Worm (Caenorhabditis elegans): ENCODE measurements around the gene clec-59.

The clec-59 gene

DNA sequence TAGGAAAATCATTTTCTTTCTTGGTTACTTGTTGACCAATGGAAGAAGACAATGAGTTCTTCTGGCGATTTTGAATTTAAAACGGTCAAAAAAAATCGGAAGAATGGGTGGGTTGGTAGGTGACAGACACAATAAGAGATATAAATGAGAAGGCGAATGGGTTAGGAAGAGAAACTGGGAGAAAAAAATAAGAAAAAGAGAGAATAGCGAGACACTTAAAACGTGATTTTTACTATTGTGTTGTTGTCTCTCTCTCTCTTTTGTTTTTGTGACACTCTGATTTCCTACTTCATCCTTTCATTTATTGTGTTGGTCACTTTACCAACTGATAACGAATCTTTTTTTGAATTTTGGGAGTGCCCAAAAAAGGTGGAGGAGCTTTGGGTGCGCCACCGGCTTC, 37.1 kb upstream of the clec-59 start:
- TF ChIP-seq sea-1 (GFP tag; conservative IDR thresholded peaks at IDR 0.05) (no peak), tra-4 (tag; optimal IDR thresholded peaks at IDR 0.05) (no peak), ets-7 (tag; optimal IDR thresholded peaks at IDR 0.05) (no peak), B0310.2 (tag; optimal IDR thresholded peaks at IDR 0.05) (no peak), hmbx-1 (tag; optimal IDR thresholded peaks at IDR 0.05) (no peak), scrt-1 (GFP tag; IDR thresholded peaks at IDR 0.05) (no peak)

DNA sequence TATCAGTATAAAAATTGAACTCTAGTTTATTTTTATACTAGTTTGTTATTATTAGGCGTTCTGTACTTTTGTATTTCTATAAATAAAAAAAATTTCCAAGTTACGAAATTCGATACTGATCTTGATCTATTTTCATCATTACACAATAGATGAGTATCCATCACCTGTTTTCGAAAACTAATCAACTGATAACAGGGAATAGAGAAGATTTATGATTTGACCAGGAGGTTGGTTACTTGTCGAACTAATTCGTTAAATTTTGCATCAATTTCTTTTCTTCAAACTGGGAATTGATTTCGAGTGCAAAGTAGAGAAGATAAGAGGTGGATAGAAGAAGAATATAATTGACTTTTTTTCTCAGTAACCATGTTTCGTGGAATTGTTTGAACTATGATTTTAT, 36.2 kb upstream of the clec-59 start:
- no peak for TF ChIP-seq hmbx-1 (tag; optimal IDR thresholded peaks at IDR 0.05)
- TF ChIP-seq flt-1 (GFP tag; IDR thresholded peaks at IDR 0.05), result no peak
- no peak for TF ChIP-seq F13C5.2 (tag; optimal IDR thresholded peaks at IDR 0.05)
- no peak for TF ChIP-seq pes-1 (GFP tag; IDR thresholded peaks at IDR 0.05)
- no peak for TF ChIP-seq hnd-1 (tag; optimal IDR thresholded peaks at IDR 0.05)
- no peak for TF ChIP-seq tbx-11 (GFP tag; IDR thresholded peaks at IDR 0.05)
- no peak for TF ChIP-seq ama-1 (optimal IDR thresholded peaks at IDR 0.05)
- no peak for TF ChIP-seq tra-4 (tag; optimal IDR thresholded peaks at IDR 0.05)
- TF ChIP-seq sea-1 (GFP tag; conservative IDR thresholded peaks at IDR 0.05), result no peak
- no peak for TF ChIP-seq aly-1 (tag; optimal IDR thresholded peaks at IDR 0.05)
- no peak for TF ChIP-seq tbx-37 (GFP tag; conservative IDR thresholded peaks at IDR 0.05)

DNA sequence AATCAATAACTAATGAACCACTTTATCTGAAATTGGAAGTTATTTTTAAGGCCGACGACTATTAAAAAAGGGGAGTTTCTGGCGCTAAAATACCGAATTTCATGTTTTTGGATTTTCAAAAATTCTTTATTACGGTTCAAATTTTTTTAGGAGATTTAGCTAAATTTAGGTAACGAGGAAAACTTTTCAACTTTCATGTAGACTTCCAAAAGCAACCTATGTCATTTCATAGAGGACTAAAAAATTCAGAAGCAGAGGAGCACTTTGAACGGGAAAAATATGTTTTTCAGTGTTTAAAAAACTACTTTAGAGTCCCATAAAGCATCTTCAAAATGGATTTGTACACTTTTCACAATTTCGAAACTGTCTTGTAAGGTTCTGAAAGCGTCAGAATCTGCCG, 34.1 kb upstream of the clec-59 start:
- TF ChIP-seq hmg-4 (GFP tag; optimal IDR thresholded peaks at IDR 0.05) (no peak), hnd-1 (tag; optimal IDR thresholded peaks at IDR 0.05) (no peak), hmbx-1 (tag; optimal IDR thresholded peaks at IDR 0.05) (no peak), flt-1 (GFP tag; IDR thresholded peaks at IDR 0.05) (no peak), tbx-11 (GFP tag; IDR thresholded peaks at IDR 0.05) (no peak), tra-4 (tag; optimal IDR thresholded peaks at IDR 0.05) (no peak), ama-1 (optimal IDR thresholded peaks at IDR 0.05) (no peak)

DNA sequence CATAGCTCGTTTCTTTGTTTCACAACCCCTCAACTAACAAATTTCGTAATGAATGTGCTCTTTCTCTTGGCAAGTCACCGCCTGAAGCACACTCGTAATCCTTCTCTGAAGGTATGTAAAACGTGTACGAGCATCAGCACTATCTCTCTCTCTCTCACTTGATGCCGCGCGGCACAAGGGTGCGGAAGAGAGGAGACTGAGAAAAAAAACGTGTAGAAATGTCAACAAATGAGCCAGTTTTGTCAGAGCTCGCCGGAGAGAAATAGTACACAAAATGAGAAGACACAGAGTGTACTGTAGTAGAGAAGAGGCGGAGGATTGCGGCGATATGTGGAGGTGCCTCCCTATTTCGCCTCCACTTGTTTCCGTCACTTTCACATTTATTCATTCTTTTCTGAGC, 31.0 kb upstream of the clec-59 start, which contains the start of gene F59B10.3:
F59B10.3 (plus strand) TSS at position 301 of the 400 bp plus-strand sequence.
- TF ChIP-seq ceh-36 (tag; optimal IDR thresholded peaks at IDR 0.05) (no peak), tbx-11 (GFP tag; IDR thresholded peaks at IDR 0.05) (no peak), hnd-1 (tag; optimal IDR thresholded peaks at IDR 0.05) (no peak), tra-4 (tag; optimal IDR thresholded peaks at IDR 0.05) (no peak), ets-7 (tag; optimal IDR thresholded peaks at IDR 0.05) (no peak), scrt-1 (GFP tag; IDR thresholded peaks at IDR 0.05) (no peak), F13C5.2 (tag; optimal IDR thresholded peaks at IDR 0.05) (no peak), B0310.2 (tag; optimal IDR thresholded peaks at IDR 0.05) (no peak), aly-1 (tag; optimal IDR thresholded peaks at IDR 0.05) (no peak), ceh-13 (GFP tag; optimal IDR thresholded peaks at IDR 0.05) (no peak), tbx-37 (GFP tag; conservative IDR thresholded peaks at IDR 0.05) (no peak), hmg-4 (GFP tag; optimal IDR thresholded peaks at IDR 0.05) (no peak), sea-1 (GFP tag; conservative IDR thresholded peaks at IDR 0.05) (no peak), pes-1 (GFP tag; IDR thresholded peaks at IDR 0.05) (no peak), flt-1 (GFP tag; IDR thresholded peaks at IDR 0.05) (no peak), hmbx-1 (tag; optimal IDR thresholded peaks at IDR 0.05) (no peak), ama-1 (optimal IDR thresholded peaks at IDR 0.05) (no peak)

DNA sequence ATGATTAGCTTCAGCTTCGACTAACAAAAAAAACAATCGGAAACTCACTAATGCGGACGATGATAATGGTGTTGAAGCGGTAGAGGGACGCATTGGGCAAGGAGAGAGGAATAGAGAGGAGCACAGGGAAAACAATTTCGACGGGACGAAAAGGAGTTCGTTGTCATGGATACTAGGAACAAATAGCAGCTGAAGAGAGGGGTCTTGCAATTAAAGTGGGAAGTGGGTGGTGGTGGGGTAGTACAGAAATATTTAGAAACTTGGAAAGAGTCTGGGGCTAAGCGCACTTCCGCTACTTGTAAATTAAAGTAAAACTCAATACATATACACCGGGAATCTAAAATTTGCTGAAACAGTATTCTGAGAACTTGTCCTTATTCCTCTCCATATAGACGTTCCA, 30.5 kb upstream of the clec-59 start, which contains the start of gene F59B10.2:
F59B10.2 (minus strand) TSS at position 101 of the 400 bp plus-strand sequence.
- TF ChIP-seq B0310.2 (tag; optimal IDR thresholded peaks at IDR 0.05), result no peak
- TF ChIP-seq hnd-1 (tag; optimal IDR thresholded peaks at IDR 0.05), result no peak
- TF ChIP-seq scrt-1 (GFP tag; IDR thresholded peaks at IDR 0.05), result no peak
- no peak for TF ChIP-seq tbx-37 (GFP tag; conservative IDR thresholded peaks at IDR 0.05)
- TF ChIP-seq ets-7 (tag; optimal IDR thresholded peaks at IDR 0.05), result no peak
- no peak for TF ChIP-seq flt-1 (GFP tag; IDR thresholded peaks at IDR 0.05)
- no peak for TF ChIP-seq tbx-11 (GFP tag; IDR thresholded peaks at IDR 0.05)
- TF ChIP-seq aly-1 (tag; optimal IDR thresholded peaks at IDR 0.05), result no peak
- TF ChIP-seq sea-1 (GFP tag; conservative IDR thresholded peaks at IDR 0.05), result no peak
- no peak for TF ChIP-seq ceh-36 (tag; optimal IDR thresholded peaks at IDR 0.05)
- TF ChIP-seq F13C5.2 (tag; optimal IDR thresholded peaks at IDR 0.05), result no peak
- TF ChIP-seq hmg-4 (GFP tag; optimal IDR thresholded peaks at IDR 0.05), result no peak
- no peak for TF ChIP-seq ama-1 (optimal IDR thresholded peaks at IDR 0.05)
- TF ChIP-seq ceh-13 (GFP tag; optimal IDR thresholded peaks at IDR 0.05), result no peak
- TF ChIP-seq pes-1 (GFP tag; IDR thresholded peaks at IDR 0.05), result no peak
- no peak for TF ChIP-seq tra-4 (tag; optimal IDR thresholded peaks at IDR 0.05)

DNA sequence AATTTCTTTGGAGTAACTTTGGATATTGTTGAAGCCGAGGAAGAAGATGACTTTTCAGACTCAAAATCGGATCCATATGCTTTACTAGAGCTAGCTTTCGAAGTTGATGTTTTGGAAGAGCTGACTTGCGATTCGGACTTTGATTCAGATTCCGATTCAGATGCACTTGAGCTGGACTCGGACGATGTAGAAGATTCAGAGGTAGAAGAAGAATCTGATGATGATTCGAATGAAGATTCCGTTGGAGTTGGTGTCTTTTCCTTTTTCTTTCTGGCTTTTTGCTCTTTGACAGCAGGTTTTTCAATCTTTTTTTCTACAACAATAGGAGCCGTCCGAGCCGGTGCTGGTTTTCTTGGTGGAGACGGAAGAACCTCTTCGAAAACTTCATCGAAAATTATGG, 28.7 kb upstream of the clec-59 start:
- no peak for TF ChIP-seq aly-1 (tag; optimal IDR thresholded peaks at IDR 0.05)
- no peak for TF ChIP-seq ets-7 (tag; optimal IDR thresholded peaks at IDR 0.05)
- no peak for TF ChIP-seq hmg-4 (GFP tag; optimal IDR thresholded peaks at IDR 0.05)
- no peak for TF ChIP-seq tbx-11 (GFP tag; IDR thresholded peaks at IDR 0.05)
- no peak for TF ChIP-seq flt-1 (GFP tag; IDR thresholded peaks at IDR 0.05)
- TF ChIP-seq hnd-1 (tag; optimal IDR thresholded peaks at IDR 0.05), result no peak
- TF ChIP-seq scrt-1 (GFP tag; IDR thresholded peaks at IDR 0.05), result no peak
- TF ChIP-seq tra-4 (tag; optimal IDR thresholded peaks at IDR 0.05), result no peak
- no peak for TF ChIP-seq ama-1 (optimal IDR thresholded peaks at IDR 0.05)
- no peak for TF ChIP-seq pes-1 (GFP tag; IDR thresholded peaks at IDR 0.05)

DNA sequence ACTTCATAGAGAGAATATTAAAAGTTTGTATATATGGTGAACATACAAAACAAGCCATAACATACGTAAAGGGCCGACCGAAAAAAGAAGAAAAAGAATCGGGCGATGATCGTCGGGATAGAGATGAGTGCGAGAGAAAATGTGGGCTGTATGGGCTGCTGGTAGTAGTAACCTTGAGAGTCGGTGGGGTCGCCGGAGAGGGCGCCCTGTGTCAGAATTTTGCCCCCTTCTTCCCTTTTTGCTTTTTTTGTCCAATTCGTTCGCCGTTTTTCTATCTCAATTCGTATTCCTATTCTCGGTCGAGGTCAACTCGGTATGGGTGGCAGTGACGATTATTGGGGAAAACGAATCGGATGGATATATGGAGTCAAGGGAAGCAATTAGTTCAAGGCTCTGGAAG, 26.7 kb upstream of the clec-59 start:
- TF ChIP-seq tbx-37 (GFP tag; conservative IDR thresholded peaks at IDR 0.05) (no peak), hmg-4 (GFP tag; optimal IDR thresholded peaks at IDR 0.05) (peak; percentile 18)

DNA sequence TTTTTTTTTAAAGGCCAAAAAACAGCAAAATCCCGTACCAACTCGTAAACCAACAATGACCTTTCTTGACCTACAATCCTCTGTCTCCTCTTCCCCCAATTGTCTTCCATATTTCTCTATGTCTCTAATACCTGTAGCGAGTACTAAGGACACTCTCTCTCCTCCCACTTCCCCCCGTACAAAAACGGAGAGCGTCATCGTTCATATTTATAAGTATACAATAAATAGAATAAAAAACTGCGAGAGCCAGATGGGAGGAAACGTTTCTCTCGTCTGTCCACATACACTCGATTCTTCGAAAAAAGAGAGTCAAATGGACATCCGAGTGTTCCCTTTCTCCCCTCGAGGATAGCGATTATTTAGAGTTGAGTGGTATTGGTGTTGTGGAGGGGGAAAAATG, 25.5 kb upstream of the clec-59 start:
- TF ChIP-seq hmg-4 (GFP tag; optimal IDR thresholded peaks at IDR 0.05), result peak; percentile 72
- no peak for TF ChIP-seq sea-1 (GFP tag; conservative IDR thresholded peaks at IDR 0.05)
